Fruit fly (Drosophila melanogaster): ENCODE measurements around the gene PolZ2.

PolZ2 gene

dm6 chr3R:5600361-5601043, 11.8 kb downstream of the PolZ2 start (continued):
- TF ChIP-seq shn (GFP tag; optimal IDR thresholded peaks at IDR 0.05) (no peak), CG13424 (tag; optimal IDR thresholded peaks at IDR 0.05) (no peak), dati (GFP tag; IDR thresholded peaks at IDR 0.05) (no peak), al (GFP tag; IDR thresholded peaks at IDR 0.05) (no peak), CG1832 (GFP tag; optimal IDR thresholded peaks at IDR 0.05) (no peak), CG1602 (GFP tag; optimal IDR thresholded peaks at IDR 0.05) (no peak), NC2α (GFP tag; optimal IDR thresholded peaks at IDR 0.05) (no peak), CG12155 (GFP tag; optimal IDR thresholded peaks at IDR 0.05) (no peak), pfk (GFP tag; optimal IDR thresholded peaks at IDR 0.05) (peak; percentile 92), CG18599 (GFP tag; optimal IDR thresholded peaks at IDR 0.05) (peak; percentile 39), fd64A (GFP tag; optimal IDR thresholded peaks at IDR 0.05) (no peak), Hey (tag; optimal IDR thresholded peaks at IDR 0.05) (no peak), CG7963 (GFP tag; IDR thresholded peaks at IDR 0.05; ENCODE audit: partially characterized antibody) (no peak), CG16815 (GFP tag; optimal IDR thresholded peaks at IDR 0.05) (no peak), Lim3 (GFP tag; IDR thresholded peaks at IDR 0.05) (no peak), Rx (GFP tag; IDR thresholded peaks at IDR 0.05) (no peak), CG10321 (GFP tag; IDR thresholded peaks at IDR 0.05) (no peak), CG6254 (GFP tag; optimal IDR thresholded peaks at IDR 0.05) (peak; percentile 37), trem (tag; optimal IDR thresholded peaks at IDR 0.05) (no peak), sqz (GFP tag; optimal IDR thresholded peaks at IDR 0.05) (peak; percentile 25), Ets65A (GFP tag) (no peak), CG34376 (GFP tag; optimal IDR thresholded peaks at IDR 0.05) (peak; percentile 84), CG31224 (GFP tag; IDR thresholded peaks at IDR 0.05) (no peak), en (GFP tag; optimal IDR thresholded peaks at IDR 0.05) (no peak), HmgZ (tag; optimal IDR thresholded peaks at IDR 0.05) (peak; percentile 32), zen (tag; optimal IDR thresholded peaks at IDR 0.05) (no peak), gt (GFP tag; IDR thresholded peaks at IDR 0.05) (no peak), CG12236 (GFP tag; optimal IDR thresholded peaks at IDR 0.05) (no peak), grau (tag; optimal IDR thresholded peaks at IDR 0.05) (no peak), wek (GFP tag; optimal IDR thresholded peaks at IDR 0.05) (peak; percentile 58), CG12744 (GFP tag; optimal IDR thresholded peaks at IDR 0.05) (no peak), CkIIα-i1 (GFP tag; IDR thresholded peaks at IDR 0.05) (no peak), Aef1 (GFP tag; IDR thresholded peaks at IDR 0.05) (no peak), CG10267 (tag; optimal IDR thresholded peaks at IDR 0.05) (no peak), zfh2 (GFP tag; optimal IDR thresholded peaks at IDR 0.05) (no peak), CG6683 (GFP tag; optimal IDR thresholded peaks at IDR 0.05) (peak; percentile 14), Dip2 (GFP tag; IDR thresholded peaks at IDR 0.05) (no peak), CG9797 (GFP tag; optimal IDR thresholded peaks at IDR 0.05) (no peak), NC2β (GFP tag; optimal IDR thresholded peaks at IDR 0.05) (no peak), CG18764 (GFP tag; optimal IDR thresholded peaks at IDR 0.05) (no peak), Fer1 (GFP tag; optimal IDR thresholded peaks at IDR 0.05) (peak; percentile 42), CG8290 (GFP tag; optimal IDR thresholded peaks at IDR 0.05) (no peak), CG8290 (tag; optimal IDR thresholded peaks at IDR 0.05) (peak in 1 of 2 experiments; percentile 75), zfh1 (GFP tag; IDR thresholded peaks at IDR 0.05) (no peak), esg (GFP tag; conservative IDR thresholded peaks at IDR 0.05) (no peak), CG4328 (GFP tag; optimal IDR thresholded peaks at IDR 0.05) (peak; percentile 2), CG12942 (GFP tag; optimal IDR thresholded peaks at IDR 0.05) (no peak), CG2199 (GFP tag; IDR thresholded peaks at IDR 0.05) (no peak), CG7745 (tag; optimal IDR thresholded peaks at IDR 0.05) (peak; percentile 20), Dek (tag; optimal IDR thresholded peaks at IDR 0.05) (no peak), Xrp1 (GFP tag; IDR thresholded peaks at IDR 0.05) (no peak), CG17186 (GFP tag; optimal IDR thresholded peaks at IDR 0.05) (no peak)

Data from whole organism, embryonic.